Worm (Caenorhabditis elegans) whole organism, young adult: ENCODE results near the gene nlp-61.

Experiments
- C06A6.2 ChIP-seq: fragments of 200-800 bp; sonication (Bioruptor generic); conservative IDR thresholded peaks from 2 replicates; pipeline ENCODE4 v1.3.6; 2022; ENCODE audit warnings: missing genetic modification characterization, missing compliant biosample characterization
- F33H1.4 ChIP-seq: fragments of 200-800 bp; sonication (Bioruptor generic); IDR thresholded peaks from 2 replicates; pipeline ENCODE4 v1.3.6; 2022; ENCODE audit warnings: missing genetic modification reagents, missing genetic modification characterization, missing compliant biosample characterization
- F57A8.1 ChIP-seq: fragments of 200-800 bp; sonication (Bioruptor generic); optimal IDR thresholded peaks from 2 replicates; lab custom pipeline; 2018; ENCODE audit warnings: mild to moderate bottlenecking, missing genetic modification characterization, moderate library complexity, missing compliant biosample characterization
- T07F8.4 ChIP-seq: sonication (generic microtip); optimal IDR thresholded peaks from 2 replicates; lab custom pipeline; 2016; ENCODE audit warnings: mild to moderate bottlenecking, missing genetic modification characterization, moderate library complexity, missing compliant biosample characterization
- Y53F4B.3 ChIP-seq: fragments of 200-800 bp; sonication (Bioruptor generic); IDR thresholded peaks from 2 replicates; pipeline ENCODE4 v1.3.6; 2022; ENCODE audit warnings: missing genetic modification reagents, missing genetic modification characterization, missing compliant biosample characterization
- atf-7 ChIP-seq: sonication (generic microtip); optimal IDR thresholded peaks from 2 replicates; lab custom pipeline; 2017; ENCODE audit warnings: mild to moderate bottlenecking, missing genetic modification characterization, missing compliant biosample characterization
- bed-1 ChIP-seq: fragments of 200-800 bp; sonication (Bioruptor generic); IDR thresholded peaks from 2 replicates; pipeline ENCODE4 v1.3.6; 2022; ENCODE audit warnings: missing genetic modification reagents, missing genetic modification characterization, missing compliant biosample characterization
- cebp-1 ChIP-seq, 2 experiments: fragments of 200-800 bp in 1 of 2; sonication (Bioruptor generic) in 1 of 2; sonication (generic microtip) in 1 of 2; IDR thresholded peaks in 1 of 2; optimal IDR thresholded peaks in 1 of 2; 2 replicates each; pipeline versions ENCODE4 v1.3.6 to Lab custom; 2017 to 2022; ENCODE audit warnings: missing compliant biosample characterization in 2 of 2, missing genetic modification characterization in 2 of 2, mild to moderate bottlenecking in 1 of 2, missing genetic modification reagents in 1 of 2, moderate library complexity in 1 of 2
- ceh-40 ChIP-seq: fragments of 200-800 bp; sonication (Bioruptor generic); IDR thresholded peaks from 2 replicates; pipeline ENCODE4 v1.3.6; 2022; ENCODE audit warnings: missing genetic modification characterization, missing compliant biosample characterization
- ceh-79 ChIP-seq: sonication (generic microtip); optimal IDR thresholded peaks from 2 replicates; lab custom pipeline; 2017; ENCODE audit warnings: mild to moderate bottlenecking, missing genetic modification characterization, missing compliant biosample characterization
- dox-1 ChIP-seq: fragments of 200-800 bp; sonication (Bioruptor generic); IDR thresholded peaks from 2 replicates; pipeline ENCODE4 v1.3.6; 2022; ENCODE audit warnings: missing genetic modification reagents, missing genetic modification characterization, missing compliant biosample characterization
- ets-4 ChIP-seq: fragments of 200-800 bp; sonication (Bioruptor generic); optimal IDR thresholded peaks from 2 replicates; lab custom pipeline; 2018; ENCODE audit warnings: mild to moderate bottlenecking, missing genetic modification characterization, missing compliant biosample characterization
- fkh-3 ChIP-seq: sonication (generic microtip); optimal IDR thresholded peaks from 2 replicates; lab custom pipeline; 2016; ENCODE audit warnings: mild to moderate bottlenecking, missing genetic modification characterization, missing compliant biosample characterization
- hsf-1 ChIP-seq: fragments of 200-800 bp; sonication (Bioruptor generic); IDR thresholded peaks from 2 replicates; pipeline ENCODE4 v1.3.6; 2022; ENCODE audit warnings: missing genetic modification reagents, missing genetic modification characterization, missing compliant biosample characterization
- let-607 ChIP-seq, 2 experiments: fragments of 200-800 bp in 1 of 2; sonication (Bioruptor generic) in 1 of 2; sonication (generic microtip) in 1 of 2; optimal IDR thresholded peaks; 2 replicates each; lab custom pipeline; 2016 to 2018; ENCODE audit warnings: mild to moderate bottlenecking in 2 of 2, missing compliant biosample characterization in 2 of 2, missing genetic modification characterization in 2 of 2, moderate library complexity in 2 of 2, missing genotype in 1 of 2
- lin-54 ChIP-seq: fragments of 200-800 bp; sonication (Bioruptor generic); optimal IDR thresholded peaks from 2 replicates; lab custom pipeline; 2018; ENCODE audit warnings: mild to moderate bottlenecking, missing genetic modification characterization, missing compliant biosample characterization
- lsl-1 ChIP-seq: fragments of 200-800 bp; sonication (Bioruptor generic); optimal IDR thresholded peaks from 2 replicates; lab custom pipeline; 2018; ENCODE audit warnings: mild to moderate bottlenecking, missing genetic modification characterization, moderate library complexity, missing compliant biosample characterization
- lsy-27 ChIP-seq: sonication (generic microtip); optimal IDR thresholded peaks from 2 replicates; lab custom pipeline; 2017; ENCODE audit warnings: missing genetic modification characterization, mild to moderate bottlenecking, missing compliant biosample characterization, antibody characterized with exemption, missing genotype, borderline replicate concordance; ENCODE audit not compliant: insufficient read depth
- mcd-1 ChIP-seq: fragments of 200-800 bp; sonication (Bioruptor generic); IDR thresholded peaks from 2 replicates; pipeline ENCODE4 v1.3.6; 2022; ENCODE audit warnings: missing genetic modification reagents, missing genetic modification characterization, missing compliant biosample characterization
- mes-4 ChIP-seq: sonication (generic microtip); optimal IDR thresholded peaks from 2 replicates; lab custom pipeline; 2016; ENCODE audit warnings: missing genotype, missing genetic modification characterization, missing compliant biosample characterization
- nfya-2 ChIP-seq: fragments of 200-800 bp; sonication (Bioruptor generic); IDR thresholded peaks from 2 replicates; pipeline ENCODE4 v1.3.6; 2022; ENCODE audit warnings: missing genetic modification reagents, missing genetic modification characterization, missing compliant biosample characterization
- nhr-80 ChIP-seq: sonication (generic microtip); optimal IDR thresholded peaks from 2 replicates; lab custom pipeline; 2016; ENCODE audit warnings: missing genetic modification characterization, missing compliant biosample characterization
- pbrm-1 ChIP-seq: fragments of 200-800 bp; sonication (Bioruptor generic); IDR thresholded peaks from 2 replicates; pipeline ENCODE4 v1.3.6; 2022; ENCODE audit warnings: missing genetic modification reagents, missing genetic modification characterization, missing compliant biosample characterization
- pha-4 ChIP-seq: fragments of 150-350 bp; sonication (generic microtip); optimal IDR thresholded peaks from 2 replicates; lab custom pipeline; 2014; ENCODE audit warnings: missing biosample characterization, missing genetic modification reagents, missing genetic modification characterization
- rpc-1 ChIP-seq, 2 experiments: fragments of 150-350 bp in 1 of 2; sonication (generic microtip) in 1 of 2; optimal IDR thresholded peaks; 2 replicates each; lab custom pipeline; 2014 to 2018; ENCODE audit warnings: missing biosample characterization in 1 of 2, missing genetic modification characterization in 1 of 2, missing genetic modification reagents in 1 of 2, missing genotype in 1 of 2
- snpc-4 ChIP-seq, 5 experiments: fragments of 150-350 bp in 1 of 5; sonication (generic microtip) in 4 of 5; optimal IDR thresholded peaks; 2 replicates each; lab custom pipeline; 2014 to 2018; ENCODE audit warnings: missing genetic modification characterization in 5 of 5, missing biosample characterization in 3 of 5, antibody characterized with exemption in 2 of 5, mild to moderate bottlenecking in 2 of 5, missing compliant biosample characterization in 2 of 5, missing genotype in 2 of 5, moderate library complexity in 2 of 5, missing genetic modification reagents in 1 of 5
- sptf-2 ChIP-seq: fragments of 200-800 bp; sonication (Bioruptor generic); optimal IDR thresholded peaks from 2 replicates; lab custom pipeline; 2018; ENCODE audit warnings: mild to moderate bottlenecking, missing genetic modification characterization, missing compliant biosample characterization
- ztf-18 ChIP-seq: sonication (generic microtip); optimal IDR thresholded peaks from 2 replicates; lab custom pipeline; 2016; ENCODE audit warnings: missing genotype, mild to moderate bottlenecking, missing genetic modification characterization, missing compliant biosample characterization
- ztf-28 ChIP-seq: fragments of 200-800 bp; sonication (Bioruptor generic); IDR thresholded peaks from 2 replicates; pipeline ENCODE4 v1.3.6; 2022; ENCODE audit warnings: missing genetic modification reagents, missing genetic modification characterization, missing compliant biosample characterization

The nlp-61 gene

ce11 chrX:7627351-7627750, at the start of gene nlp-61:
Gene nlp-61, plus strand, starts transcription at chrX:7627651.
- 0 out of 2 replicates have a peak, but pooled peaks have one; percentile 47 for TF ChIP-seq nfya-2 (GFP tag; lab: Robert Waterston, UW)
- no peak for TF ChIP-seq ceh-79 (tag; lab: Kevin White, UChicago)
- TF ChIP-seq, all 124 proteins: peak for 1

ce11 chrX:7578308-7578707, 49.1 kb upstream of the nlp-61 start:
- no peak for TF ChIP-seq cebp-1 (GFP tag; IDR thresholded peaks at IDR 0.05; lab: Robert Waterston, UW)
- TF ChIP-seq cebp-1 (tag; optimal IDR thresholded peaks at IDR 0.05; lab: Kevin White, UChicago), result peak; percentile 74
- peak; percentile 20 to 46 for TF ChIP-seq let-607 (tag; optimal IDR thresholded peaks at IDR 0.05; lab: Kevin White, UChicago)
- TF ChIP-seq atf-7 (tag; lab: Kevin White, UChicago), result peak; percentile 38
- no peak for TF ChIP-seq Y53F4B.3 (GFP tag; lab: Robert Waterston, UW)
- TF ChIP-seq C06A6.2 (GFP tag; lab: Robert Waterston, UW), result no peak
- TF ChIP-seq nhr-80 (tag; lab: Kevin White, UChicago), result peak; percentile 87
- TF ChIP-seq dox-1 (GFP tag; lab: Robert Waterston, UW), result 0 out of 2 replicates have a peak, but pooled peaks have one; percentile 22

- TF ChIP-seq pha-4 (tag; lab: Kevin White, UChicago), result no peak
- TF ChIP-seq ets-4 (GFP tag; lab: Kevin White, UChicago), result no peak
- TF ChIP-seq sptf-2 (GFP tag; lab: Kevin White, UChicago), result no peak
- no peak for TF ChIP-seq mes-4 (tag; lab: Kevin White, UChicago)
- TF ChIP-seq ztf-18 (tag; lab: Kevin White, UChicago), result no peak
- no peak for TF ChIP-seq snpc-4 (GFP tag; optimal IDR thresholded peaks at IDR 0.05; lab: Kevin White, UChicago)
- no peak for TF ChIP-seq snpc-4 (tag; optimal IDR thresholded peaks at IDR 0.05; lab: Kevin White, UChicago)
- TF ChIP-seq ceh-40 (GFP tag; lab: Robert Waterston, UW), result no peak
- TF ChIP-seq nfya-2 (GFP tag; lab: Robert Waterston, UW), result no peak
- no peak for TF ChIP-seq pbrm-1 (GFP tag; lab: Robert Waterston, UW)
- TF ChIP-seq lsy-27 (tag; lab: Kevin White, UChicago), result no peak
- TF ChIP-seq bed-1, result no peak
- no peak for TF ChIP-seq lsl-1
- TF ChIP-seq fkh-3 (tag; lab: Kevin White, UChicago), result no peak
- no peak for TF ChIP-seq F33H1.4 (GFP tag; lab: Robert Waterston, UW)
- no peak for TF ChIP-seq T07F8.4
- no peak for TF ChIP-seq lin-54 (GFP tag; lab: Kevin White, UChicago)
- TF ChIP-seq mcd-1, result no peak
- no peak for TF ChIP-seq dox-1 (GFP tag; lab: Robert Waterston, UW)
- TF ChIP-seq hsf-1 (GFP tag; lab: Robert Waterston, UW), result no peak
- TF ChIP-seq rpc-1 (optimal IDR thresholded peaks at IDR 0.05; lab: Kevin White, UChicago), result no peak
- TF ChIP-seq rpc-1 (tag; optimal IDR thresholded peaks at IDR 0.05; lab: Kevin White, UChicago), result no peak
- TF ChIP-seq, all 124 proteins: peak for 0
Observed at ce11 chrX:7582223-7582622, 45.2 kb upstream of the nlp-61 start.

ce11 chrX:7583930-7584329, 43.5 kb upstream of the nlp-61 start:
- TF ChIP-seq cebp-1 (GFP tag; IDR thresholded peaks at IDR 0.05; lab: Robert Waterston, UW) (no peak), cebp-1 (tag; optimal IDR thresholded peaks at IDR 0.05; lab: Kevin White, UChicago) (no peak), ztf-28 (GFP tag; lab: Robert Waterston, UW) (no peak), let-607 (tag; optimal IDR thresholded peaks at IDR 0.05; lab: Kevin White, UChicago) (no peak), F57A8.1 (GFP tag; lab: Kevin White, UChicago) (no peak)
